Fruit fly (Drosophila melanogaster) whole organism, prepupa: ENCODE data around the gene Eip75B.

ENCODE experiments used
- Blimp-1 ChIP-seq: fragments of 200-800 bp; sonication (Bioruptor generic); optimal IDR thresholded peaks from 3 replicates; lab custom pipeline; 2017; ENCODE audit warnings: missing biosample characterization, missing genetic modification characterization, mild to moderate bottlenecking, moderate library complexity, missing genetic modification reagents
- CG10631 ChIP-seq: fragments of 200-800 bp; sonication (Bioruptor generic); optimal IDR thresholded peaks from 2 replicates; lab custom pipeline; 2016; ENCODE audit warnings: missing biosample characterization, missing genetic modification characterization
- CG11902 ChIP-seq: fragments of 200-800 bp; sonication (Bioruptor generic); optimal IDR thresholded peaks from 3 replicates; lab custom pipeline; 2016; ENCODE audit warnings: missing biosample characterization, missing genetic modification characterization
- CG15336 ChIP-seq: fragments of 200-800 bp; sonication (Bioruptor generic); IDR thresholded peaks from 2 replicates; pipeline ENCODE4 v1.3.6; 2022; ENCODE audit warnings: missing biosample characterization, missing genetic modification characterization
- CG1621 ChIP-seq: fragments of 200-800 bp; sonication (Bioruptor generic); optimal IDR thresholded peaks from 3 replicates; lab custom pipeline; 2018; ENCODE audit warnings: missing biosample characterization, mild to moderate bottlenecking, missing genetic modification characterization
- CG16779 ChIP-seq: fragments of 200-800 bp; sonication (Bioruptor generic); optimal IDR thresholded peaks from 3 replicates; lab custom pipeline; 2017; ENCODE audit warnings: missing biosample characterization, mild to moderate bottlenecking, missing genetic modification characterization
- CG3032 ChIP-seq: fragments of 200-800 bp; optimal IDR thresholded peaks from 2 replicates; lab custom pipeline; 2019; ENCODE audit warnings: missing biosample characterization, mild to moderate bottlenecking, missing genetic modification characterization, moderate library complexity
- CG31627 ChIP-seq: fragments of 200-800 bp; sonication (Bioruptor generic); optimal IDR thresholded peaks from 3 replicates; lab custom pipeline; 2016; ENCODE audit warnings: missing biosample characterization, missing genetic modification characterization
- CG32006 ChIP-seq: fragments of 200-800 bp; sonication (Bioruptor generic); optimal IDR thresholded peaks from 3 replicates; lab custom pipeline; 2017; ENCODE audit warnings: missing biosample characterization, mild to moderate bottlenecking, missing genetic modification characterization
- CG34406 ChIP-seq: fragments of 200-800 bp; sonication (Bioruptor generic); optimal IDR thresholded peaks from 3 replicates; lab custom pipeline; 2016; ENCODE audit warnings: missing biosample characterization, missing genetic modification characterization
- CG4318 ChIP-seq: fragments of 200-800 bp; sonication (Bioruptor generic); optimal IDR thresholded peaks from 3 replicates; lab custom pipeline; 2017; ENCODE audit warnings: missing biosample characterization, mild to moderate bottlenecking, missing genetic modification characterization
- CG6163 ChIP-seq: fragments of 200-800 bp; sonication (Bioruptor generic); IDR thresholded peaks from 3 replicates; pipeline ENCODE4 v1.3.6; 2022; ENCODE audit warnings: missing biosample characterization, missing genetic modification characterization
- CG6792 ChIP-seq: fragments of 200-800 bp; sonication (Bioruptor generic); optimal IDR thresholded peaks from 3 replicates; lab custom pipeline; 2016; ENCODE audit warnings: missing biosample characterization, missing genetic modification characterization
- CG7368 ChIP-seq: fragments of 200-800 bp; sonication (Bioruptor generic); optimal IDR thresholded peaks from 3 replicates; lab custom pipeline; 2016; ENCODE audit warnings: missing biosample characterization, missing genetic modification characterization
- CG8119 ChIP-seq: fragments of 200-800 bp; sonication (Bioruptor generic); IDR thresholded peaks from 3 replicates; pipeline ENCODE4 v1.3.6; 2022; ENCODE audit warnings: missing biosample characterization, missing genetic modification characterization
- CG8319 ChIP-seq: fragments of 200-800 bp; sonication (Bioruptor generic); optimal IDR thresholded peaks from 3 replicates; lab custom pipeline; 2016; ENCODE audit warnings: missing biosample characterization, missing genetic modification characterization
- CG8632 ChIP-seq: fragments of 200-800 bp; sonication (Bioruptor generic); optimal IDR thresholded peaks from 3 replicates; lab custom pipeline; 2016; ENCODE audit warnings: missing biosample characterization, missing genetic modification characterization
- Eip75B ChIP-seq: fragments of 200-800 bp; sonication (Bioruptor generic); optimal IDR thresholded peaks from 3 replicates; lab custom pipeline; 2016; ENCODE audit warnings: missing biosample characterization, missing genetic modification characterization
- Eip78C ChIP-seq: fragments of 200-800 bp; sonication (Bioruptor generic); peaks from one replicate; lab custom pipeline; 2016; ENCODE audit warnings: missing biosample characterization, missing genetic modification characterization
- Ets21C ChIP-seq: fragments of 200-800 bp; sonication (Bioruptor generic); optimal IDR thresholded peaks from 3 replicates; lab custom pipeline; 2016; ENCODE audit warnings: missing biosample characterization, missing genetic modification characterization
- Hr38 ChIP-seq: sonication (Bioruptor generic); optimal IDR thresholded peaks from 2 replicates; lab custom pipeline; 2016; ENCODE audit warnings: missing biosample characterization, missing genetic modification characterization
- Hr39 ChIP-seq: fragments of 200-800 bp; sonication (Bioruptor generic); optimal IDR thresholded peaks from 2 replicates; lab custom pipeline; 2016; ENCODE audit warnings: missing biosample characterization, missing genetic modification characterization
- Met ChIP-seq: fragments of 200-800 bp; sonication (Bioruptor generic); optimal IDR thresholded peaks from 3 replicates; lab custom pipeline; 2016; ENCODE audit warnings: missing biosample characterization, missing genetic modification characterization
- OdsH ChIP-seq: fragments of 200-800 bp; sonication (Bioruptor generic); optimal IDR thresholded peaks from 3 replicates; lab custom pipeline; 2016; ENCODE audit warnings: missing biosample characterization, missing genetic modification characterization
- Smox ChIP-seq: fragments of 200-800 bp; sonication (Bioruptor generic); optimal IDR thresholded peaks from 3 replicates; lab custom pipeline; 2016; ENCODE audit warnings: missing biosample characterization, missing genetic modification characterization
- Sox102F ChIP-seq: fragments of 200-800 bp; sonication (Bioruptor generic); optimal IDR thresholded peaks from 2 replicates; lab custom pipeline; 2016; ENCODE audit warnings: missing biosample characterization, mild to moderate bottlenecking, missing genetic modification characterization
- Sox14 ChIP-seq: fragments of 200-800 bp; sonication (Bioruptor generic); optimal IDR thresholded peaks from 3 replicates; lab custom pipeline; 2016; ENCODE audit warnings: missing biosample characterization, missing genetic modification characterization
- Sox15 ChIP-seq: fragments of 200-800 bp; sonication (Bioruptor generic); optimal IDR thresholded peaks from 3 replicates; lab custom pipeline; 2016; ENCODE audit warnings: missing biosample characterization, missing genetic modification characterization
- achi ChIP-seq: fragments of 200-800 bp; sonication (Bioruptor generic); optimal IDR thresholded peaks from 3 replicates; lab custom pipeline; 2016; ENCODE audit warnings: missing biosample characterization, missing genetic modification characterization
- acj6 ChIP-seq: fragments of 200-800 bp; sonication (Bioruptor generic); optimal IDR thresholded peaks from 3 replicates; lab custom pipeline; 2016; ENCODE audit warnings: missing biosample characterization, missing genetic modification characterization
- cyc ChIP-seq: fragments of 200-800 bp; sonication (Bioruptor generic); optimal IDR thresholded peaks from 3 replicates; lab custom pipeline; 2016; ENCODE audit warnings: missing biosample characterization, missing genetic modification characterization
- dac ChIP-seq: fragments of 200-800 bp; sonication (Bioruptor generic); optimal IDR thresholded peaks from 2 replicates; lab custom pipeline; 2017; ENCODE audit warnings: missing biosample characterization, mild to moderate bottlenecking, missing genetic modification characterization
- dsx ChIP-seq: fragments of 200-800 bp; optimal IDR thresholded peaks from 3 replicates; lab custom pipeline; 2019; ENCODE audit warnings: missing biosample characterization, mild to moderate bottlenecking, missing genetic modification characterization, moderate library complexity; ENCODE audit not compliant: poor library complexity, severe bottlenecking
- eg ChIP-seq: fragments of 200-800 bp; sonication (Bioruptor generic); IDR thresholded peaks from 3 replicates; pipeline ENCODE4 v1.3.6; 2022; ENCODE audit warnings: missing biosample characterization, missing genetic modification characterization
- fd85E ChIP-seq: fragments of 200-800 bp; sonication (Bioruptor generic); optimal IDR thresholded peaks from 3 replicates; lab custom pipeline; 2016; ENCODE audit warnings: missing biosample characterization, missing genetic modification characterization
- fkh ChIP-seq: fragments of 200-800 bp; sonication (Bioruptor generic); optimal IDR thresholded peaks from 3 replicates; lab custom pipeline; 2017; ENCODE audit warnings: missing biosample characterization, mild to moderate bottlenecking, missing genetic modification characterization, moderate library complexity
- lz ChIP-seq: fragments of 200-800 bp; sonication (Bioruptor generic); optimal IDR thresholded peaks from 3 replicates; lab custom pipeline; 2016; ENCODE audit warnings: missing biosample characterization, missing genetic modification characterization
- pdm3 ChIP-seq: fragments of 200-800 bp; sonication (Bioruptor generic); optimal IDR thresholded peaks from 3 replicates; lab custom pipeline; 2016; ENCODE audit warnings: missing biosample characterization, missing genetic modification characterization
- salr ChIP-seq, 2 experiments: fragments of 200-800 bp; sonication (Bioruptor generic); optimal IDR thresholded peaks; 3 replicates each; lab custom pipeline; 2016 to 2018; ENCODE audit warnings: missing biosample characterization in 2 of 2, missing genetic modification characterization in 2 of 2, mild to moderate bottlenecking in 1 of 2
- spab ChIP-seq: fragments of 200-800 bp; sonication (Bioruptor generic); optimal IDR thresholded peaks from 2 replicates; lab custom pipeline; 2017; ENCODE audit warnings: missing biosample characterization, mild to moderate bottlenecking, missing genetic modification characterization, missing genetic modification reagents
- ss ChIP-seq, 2 experiments: fragments of 200-800 bp; sonication (Bioruptor generic); optimal IDR thresholded peaks; 2 replicates in 1 of 2; 3 replicates in 1 of 2; lab custom pipeline; 2017 to 2018; ENCODE audit warnings: mild to moderate bottlenecking in 2 of 2, missing biosample characterization in 2 of 2, missing genetic modification characterization in 2 of 2, moderate library complexity in 1 of 2
- svp ChIP-seq: fragments of 200-800 bp; sonication (Bioruptor generic); peaks from one replicate; lab custom pipeline; 2016; ENCODE audit warnings: missing biosample characterization, missing genetic modification characterization
- topi ChIP-seq: fragments of 200-800 bp; sonication (Bioruptor generic); optimal IDR thresholded peaks from 3 replicates; lab custom pipeline; 2016; ENCODE audit warnings: missing biosample characterization, missing genetic modification characterization
- vri ChIP-seq: fragments of 200-800 bp; sonication (Bioruptor generic); optimal IDR thresholded peaks from 3 replicates; lab custom pipeline; 2016; ENCODE audit warnings: missing biosample characterization, mild to moderate bottlenecking, missing genetic modification characterization

Gene Eip75B

dm6 chr3L:18016105-18016842 is 48.2 kb downstream of the Eip75B start (continued):
- TF ChIP-seq CG1621 (tag; lab: Kevin White, UChicago) (peak; percentile 11), Smox (no peak), CG6163 (GFP tag; lab: Robert Waterston, UW) (no peak; the same call in 2 of the 3 replicates), CG32006 (GFP tag; lab: Kevin White, UChicago) (no peak), Hr38 (GFP tag; lab: Kevin White, UChicago) (no peak), Eip78C (GFP tag; lab: Kevin White, UChicago) (peak; percentile 53), CG7368 (GFP tag; lab: Kevin White, UChicago) (no peak), acj6 (no peak), OdsH (GFP tag; lab: Kevin White, UChicago) (no peak), CG8319 (GFP tag; lab: Kevin White, UChicago) (no peak), CG34406 (GFP tag; lab: Kevin White, UChicago) (no peak), pdm3 (GFP tag; lab: Kevin White, UChicago) (no peak), Ets21C (GFP tag; lab: Kevin White, UChicago) (no peak), CG11902 (GFP tag; lab: Kevin White, UChicago) (no peak), cyc (GFP tag; lab: Kevin White, UChicago) (no peak)

dm6 chr3L:18015171-18015944 is 49.1 kb downstream of the Eip75B start:
- no peak for TF ChIP-seq Sox102F
- no peak for TF ChIP-seq CG8119 (GFP tag; lab: Robert Waterston, UW)
- no peak for TF ChIP-seq cyc (GFP tag; lab: Kevin White, UChicago)
- TF ChIP-seq vri (GFP tag; lab: Kevin White, UChicago), result no peak
- TF ChIP-seq Sox14 (GFP tag; lab: Kevin White, UChicago), result no peak
- no peak for TF ChIP-seq CG4318 (GFP tag; lab: Kevin White, UChicago)
- TF ChIP-seq achi, result no peak
- TF ChIP-seq Eip78C (GFP tag; lab: Kevin White, UChicago), result no peak
- no peak for TF ChIP-seq CG11902 (GFP tag; lab: Kevin White, UChicago)
- TF ChIP-seq dsx (GFP tag; lab: Kevin White, UChicago), result no peak
- TF ChIP-seq, all 60 proteins: peak for 0

DNA sequence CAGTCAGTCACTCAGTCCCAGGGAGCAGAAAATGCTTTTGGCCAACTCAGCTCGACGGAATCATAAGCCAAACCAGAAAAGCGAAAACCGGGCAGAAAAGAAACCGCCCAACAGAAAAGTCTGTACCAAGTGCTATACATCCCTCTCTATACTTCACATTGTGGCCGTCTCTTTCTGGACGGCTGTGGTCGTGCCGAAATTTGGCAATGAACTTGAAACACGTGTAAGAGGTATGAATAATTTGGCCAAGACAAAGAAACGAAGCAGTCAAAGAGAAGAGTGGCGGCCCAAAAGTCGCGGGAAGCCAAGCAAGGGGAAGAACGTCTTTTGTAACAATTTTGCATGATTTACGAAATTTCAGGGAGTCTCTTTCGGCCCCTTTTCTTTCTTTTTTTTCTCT is 50.2 kb downstream of the Eip75B start:
- no peak for TF ChIP-seq acj6
- no peak for TF ChIP-seq CG31627 (GFP tag; lab: Kevin White, UChicago)
- peak; percentile 47 for TF ChIP-seq Met (GFP tag; lab: Kevin White, UChicago)
- TF ChIP-seq cyc (GFP tag; lab: Kevin White, UChicago), result no peak
- TF ChIP-seq topi (GFP tag; lab: Kevin White, UChicago), result no peak
- TF ChIP-seq dsx (GFP tag; lab: Kevin White, UChicago), result no peak
- no peak for TF ChIP-seq spab
- TF ChIP-seq OdsH (GFP tag; lab: Kevin White, UChicago), result no peak
- TF ChIP-seq Eip75B, result no peak
- no peak for TF ChIP-seq CG4318 (GFP tag; lab: Kevin White, UChicago)
- no peak for TF ChIP-seq lz (GFP tag; lab: Kevin White, UChicago)
- peak; percentile 2 for TF ChIP-seq Sox102F
- no peak for TF ChIP-seq CG10631
- no peak for TF ChIP-seq CG8632 (GFP tag; lab: Kevin White, UChicago)
- no peak for TF ChIP-seq ss (GFP tag; optimal IDR thresholded peaks at IDR 0.05; lab: Kevin White, UChicago)
- TF ChIP-seq Blimp-1 (GFP tag; lab: Kevin White, UChicago), result peak; percentile 71
- no peak for TF ChIP-seq Hr38 (GFP tag; lab: Kevin White, UChicago)
- no peak for TF ChIP-seq CG16779 (tag; lab: Kevin White, UChicago)
- TF ChIP-seq Sox15 (GFP tag; lab: Kevin White, UChicago), result no peak
- TF ChIP-seq CG6792, result no peak
- TF ChIP-seq Ets21C (GFP tag; lab: Kevin White, UChicago), result no peak
- no peak for TF ChIP-seq eg (GFP tag; lab: Robert Waterston, UW)
- TF ChIP-seq Eip78C (GFP tag; lab: Kevin White, UChicago), result peak; percentile 54
- TF ChIP-seq fkh (GFP tag; lab: Kevin White, UChicago), result no peak
- TF ChIP-seq CG7368 (GFP tag; lab: Kevin White, UChicago), result no peak
- no peak for TF ChIP-seq fd85E (GFP tag; lab: Kevin White, UChicago)
- no peak for TF ChIP-seq CG15336
- no peak for TF ChIP-seq CG3032 (tag; lab: Kevin White, UChicago)
- no peak for TF ChIP-seq dac (GFP tag; lab: Kevin White, UChicago)
- TF ChIP-seq svp, result no peak
- TF ChIP-seq Hr39 (GFP tag; lab: Kevin White, UChicago), result no peak
- TF ChIP-seq salr (GFP tag; optimal IDR thresholded peaks at IDR 0.05; lab: Kevin White, UChicago), result no peak
